Worm (Caenorhabditis elegans): ENCODE data around the gene rpc-25.

DNA sequence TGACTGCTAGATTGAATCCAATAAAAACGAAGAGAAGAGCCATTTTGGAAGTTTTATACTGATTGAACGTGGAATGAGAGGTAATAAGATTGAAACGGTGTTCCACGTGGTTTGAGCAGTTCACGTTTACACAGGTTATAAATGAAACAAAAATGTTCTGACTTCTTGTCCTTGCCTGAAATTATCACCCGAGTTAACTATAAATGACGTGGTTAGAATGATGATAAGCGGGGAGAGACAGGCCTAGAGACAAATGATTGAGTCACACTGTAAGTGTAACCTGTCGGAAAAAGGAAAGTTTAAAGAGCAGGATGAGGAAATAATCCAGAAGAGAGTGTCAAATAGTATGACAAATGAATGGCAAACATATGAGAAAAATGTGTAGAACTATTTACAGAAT, 45.4 kb downstream of the rpc-25 start, which contains the start of gene C51E3.10:
- TF ChIP-seq B0261.1 (tag; optimal IDR thresholded peaks at IDR 0.05) (no peak), Y53F4B.3 (GFP tag; IDR thresholded peaks at IDR 0.05) (no peak), unc-130 (GFP tag; optimal IDR thresholded peaks at IDR 0.05) (no peak), athp-1 (tag; optimal IDR thresholded peaks at IDR 0.05) (no peak), ztf-18 (tag; optimal IDR thresholded peaks at IDR 0.05) (no peak), zfh-2 (GFP tag; conservative IDR thresholded peaks at IDR 0.05) (no peak), dpl-1 (GFP tag; optimal IDR thresholded peaks at IDR 0.05) (no peak)

Measured in whole organism, young adult.